Worm (Caenorhabditis elegans): ENCODE results near the gene F21D9.4.
A peak's percentile ranks its signal among the peaks of the same experiment; 100 is the strongest.

Gene F21D9.4

ce11 chrV:19217675-19218074 is 35.9 kb upstream of the F21D9.4 start, which contains the start of gene oac-49:
Gene oac-49 (plus strand): TSS chrV:19217975.
- TF ChIP-seq ceh-34 (tag; optimal IDR thresholded peaks at IDR 0.05) (no peak), C08G9.2 (tag; optimal IDR thresholded peaks at IDR 0.05) (no peak), nfya-1 (tag; optimal IDR thresholded peaks at IDR 0.05) (no peak), che-1 (tag; optimal IDR thresholded peaks at IDR 0.05) (no peak), ceh-19 (GFP tag; optimal IDR thresholded peaks at IDR 0.05) (no peak), madf-2 (tag; optimal IDR thresholded peaks at IDR 0.05) (no peak), eyg-1 (tag; optimal IDR thresholded peaks at IDR 0.05) (no peak), K02D7.2 (tag; optimal IDR thresholded peaks at IDR 0.05) (no peak), ahr-1 (tag; optimal IDR thresholded peaks at IDR 0.05) (no peak), fkh-10 (GFP tag; optimal IDR thresholded peaks at IDR 0.05) (no peak), hlh-13 (GFP tag; optimal IDR thresholded peaks at IDR 0.05) (no peak)

- TF ChIP-seq che-1 (tag; optimal IDR thresholded peaks at IDR 0.05): no peak
- TF ChIP-seq hlh-30 (tag; optimal IDR thresholded peaks at IDR 0.05; ENCODE audit: insufficient read depth): no peak
- TF ChIP-seq sox-2 (GFP tag; IDR thresholded peaks at IDR 0.05): no peak
- no peak for TF ChIP-seq ceh-19 (GFP tag; optimal IDR thresholded peaks at IDR 0.05)
- no peak for TF ChIP-seq nfya-1 (tag; optimal IDR thresholded peaks at IDR 0.05)
- no peak for TF ChIP-seq zip-5 (tag; optimal IDR thresholded peaks at IDR 0.05)
- no peak for TF ChIP-seq nhr-11 (tag; optimal IDR thresholded peaks at IDR 0.05)
- TF ChIP-seq ahr-1 (tag; optimal IDR thresholded peaks at IDR 0.05): no peak
- no peak for TF ChIP-seq tbx-2 (tag; optimal IDR thresholded peaks at IDR 0.05)
These were observed 23.2 kb upstream of the F21D9.4 start, which contains the start of gene sqst-3 for ce11 chrV:19230413-19230812. Gene sqst-3 (plus strand): TSS chrV:19230782.

ce11 chrV:19231167-19231566 is 22.5 kb upstream of the F21D9.4 start:
- TF ChIP-seq lim-6 (tag; optimal IDR thresholded peaks at IDR 0.05): no peak
- peak; percentile 91 for TF ChIP-seq dve-1 (tag; optimal IDR thresholded peaks at IDR 0.05)

ce11 chrV:19233469-19233868 is 20.2 kb upstream of the F21D9.4 start, which contains the start of gene fbxb-116:
Gene fbxb-116 (plus strand): TSS chrV:19233769.
- TF ChIP-seq ceh-45 (GFP tag; IDR thresholded peaks at IDR 0.05) (no peak), nhr-11 (tag; optimal IDR thresholded peaks at IDR 0.05) (no peak), ceh-22 (tag; optimal IDR thresholded peaks at IDR 0.05) (no peak), sdc-2 (tag; optimal IDR thresholded peaks at IDR 0.05) (no peak), sox-4 (tag; optimal IDR thresholded peaks at IDR 0.05) (no peak), nfya-1 (tag; optimal IDR thresholded peaks at IDR 0.05) (no peak), dve-1 (tag; optimal IDR thresholded peaks at IDR 0.05) (no peak), F13H6.1 (tag; optimal IDR thresholded peaks at IDR 0.05) (no peak), ttx-3 (tag; optimal IDR thresholded peaks at IDR 0.05) (no peak), ama-1 (optimal IDR thresholded peaks at IDR 0.05) (no peak), unc-42 (tag; optimal IDR thresholded peaks at IDR 0.05) (no peak), nhr-232 (tag; optimal IDR thresholded peaks at IDR 0.05) (no peak), mec-3 (tag; optimal IDR thresholded peaks at IDR 0.05; ENCODE audit: borderline replicate concordance) (no peak), ceh-31 (tag; optimal IDR thresholded peaks at IDR 0.05) (no peak), elt-2 (tag; optimal IDR thresholded peaks at IDR 0.05) (no peak)

- TF ChIP-seq mec-3 (tag; optimal IDR thresholded peaks at IDR 0.05; ENCODE audit: borderline replicate concordance) (no peak), eyg-1 (tag; optimal IDR thresholded peaks at IDR 0.05) (no peak), pag-3 (tag; optimal IDR thresholded peaks at IDR 0.05; ENCODE audit: borderline replicate concordance) (no peak), ceh-34 (tag; optimal IDR thresholded peaks at IDR 0.05) (no peak), gmeb-2 (tag; optimal IDR thresholded peaks at IDR 0.05) (no peak), hlh-30 (tag; optimal IDR thresholded peaks at IDR 0.05; ENCODE audit: insufficient read depth) (no peak), ztf-16 (tag; optimal IDR thresholded peaks at IDR 0.05) (no peak), dmd-4 (tag; optimal IDR thresholded peaks at IDR 0.05; ENCODE audit: borderline replicate concordance) (no peak), sdc-2 (tag; optimal IDR thresholded peaks at IDR 0.05) (no peak), K02D7.2 (tag; optimal IDR thresholded peaks at IDR 0.05) (no peak), ama-1 (optimal IDR thresholded peaks at IDR 0.05) (no peak)
These were observed 16.4 kb upstream of the F21D9.4 start, which contains the start of gene fbxb-2 for ce11 chrV:19237204-19237603. Gene fbxb-2 (minus strand): TSS chrV:19237304.
